Worm (Caenorhabditis elegans) whole organism, L4 larva: Measurements from ENCODE around the gene srh-183.

Source experiments
- D1046.2 ChIP-seq: fragments of 200-800 bp; sonication (Bioruptor generic); IDR thresholded peaks from 2 replicates; pipeline ENCODE4 v1.3.6; 2022; ENCODE audit warnings: missing genetic modification characterization, missing compliant biosample characterization
- F26F4.8 ChIP-seq: fragments of 200-800 bp; sonication (Bioruptor generic); conservative IDR thresholded peaks from 2 replicates; pipeline ENCODE4 v1.3.6; 2022; ENCODE audit warnings: missing genetic modification characterization, missing compliant biosample characterization
- T20F7.1 ChIP-seq: fragments of 200-800 bp; sonication (Bioruptor generic); optimal IDR thresholded peaks from 2 replicates; lab custom pipeline; 2018; ENCODE audit warnings: mild to moderate bottlenecking, missing genetic modification characterization, missing compliant biosample characterization
- Y48G9A.11 ChIP-seq: fragments of 200-800 bp; sonication (Bioruptor generic); IDR thresholded peaks from 2 replicates; pipeline ENCODE4 v1.3.6; 2022; ENCODE audit warnings: missing genetic modification reagents, missing genetic modification characterization, missing compliant biosample characterization
- Y5F2A.4 ChIP-seq: fragments of 200-800 bp; sonication (Bioruptor generic); optimal IDR thresholded peaks from 2 replicates; lab custom pipeline; 2018; ENCODE audit warnings: mild to moderate bottlenecking, missing genetic modification characterization, missing compliant biosample characterization
- Y75B8A.6 ChIP-seq: fragments of 200-800 bp; sonication (Bioruptor generic); IDR thresholded peaks from 2 replicates; pipeline ENCODE4 v1.3.6; 2022; ENCODE audit warnings: missing genetic modification reagents, missing genetic modification characterization, missing compliant biosample characterization
- aha-1 ChIP-seq: fragments of 150-350 bp; peaks from one replicate; lab custom pipeline; 2014; ENCODE audit warnings: missing biosample characterization, missing genetic modification characterization
- aly-2 ChIP-seq: sonication (generic microtip); optimal IDR thresholded peaks from 2 replicates; lab custom pipeline; 2018; ENCODE audit warnings: missing biosample characterization, missing genetic modification characterization
- arid-1 ChIP-seq: fragments of 200-800 bp; sonication (Bioruptor generic); conservative IDR thresholded peaks from 2 replicates; pipeline ENCODE4 v1.3.6; 2022; ENCODE audit warnings: missing genetic modification reagents, missing genetic modification characterization, missing compliant biosample characterization
- attf-4 ChIP-seq: sonication (generic microtip); optimal IDR thresholded peaks from 3 replicates; lab custom pipeline; 2017; ENCODE audit warnings: missing biosample characterization, missing genetic modification characterization
- ceh-28 ChIP-seq: fragments of 150-350 bp; optimal IDR thresholded peaks from 2 replicates; lab custom pipeline; 2014; ENCODE audit warnings: missing biosample characterization, missing genetic modification reagents, missing genetic modification characterization
- ceh-32 ChIP-seq: sonication (generic microtip); optimal IDR thresholded peaks from 2 replicates; lab custom pipeline; 2016; ENCODE audit warnings: mild to moderate bottlenecking, missing genetic modification characterization, missing compliant biosample characterization; ENCODE audit not compliant: poor library complexity
- ceh-44 ChIP-seq: fragments of 200-800 bp; sonication (Bioruptor generic); IDR thresholded peaks from 2 replicates; pipeline ENCODE4 v1.3.6; 2022; ENCODE audit warnings: missing genetic modification reagents, missing genetic modification characterization, missing compliant biosample characterization
- ceh-62 ChIP-seq: sonication (generic microtip); optimal IDR thresholded peaks from 2 replicates; lab custom pipeline; 2017; ENCODE audit warnings: missing biosample characterization, missing genetic modification characterization
- cey-2 ChIP-seq: sonication (generic microtip); optimal IDR thresholded peaks from 3 replicates; lab custom pipeline; 2017; ENCODE audit warnings: missing genetic modification characterization, mild to moderate bottlenecking, missing compliant biosample characterization, antibody characterized with exemption, borderline replicate concordance; ENCODE audit not compliant: insufficient read depth
- ctbp-1 ChIP-seq: fragments of 200-800 bp; sonication (Bioruptor generic); IDR thresholded peaks from 2 replicates; pipeline ENCODE4 v1.3.6; 2022; ENCODE audit warnings: missing genetic modification reagents, missing genetic modification characterization, missing compliant biosample characterization
- daf-12 ChIP-seq: fragments of 150-350 bp; optimal IDR thresholded peaks from 2 replicates; lab custom pipeline; 2014; ENCODE audit warnings: missing biosample characterization, missing genetic modification reagents, missing genetic modification characterization
- daf-16 ChIP-seq, 3 experiments: sonication (generic microtip); optimal IDR thresholded peaks; 2 replicates each; lab custom pipeline; 2016 to 2017; ENCODE audit warnings: missing genetic modification characterization in 3 of 3, missing genetic modification reagents in 3 of 3, mild to moderate bottlenecking in 2 of 3, missing compliant biosample characterization in 2 of 3, missing biosample characterization in 1 of 3, moderate library complexity in 1 of 3
- daf-8 ChIP-seq: fragments of 200-800 bp; sonication (Bioruptor generic); IDR thresholded peaks from 2 replicates; pipeline ENCODE4 v1.3.6; 2022; ENCODE audit warnings: missing genetic modification characterization, missing compliant biosample characterization
- dmd-8 ChIP-seq: fragments of 200-800 bp; sonication (Bioruptor generic); IDR thresholded peaks from 2 replicates; pipeline ENCODE4 v1.3.6; 2022; ENCODE audit warnings: missing genetic modification characterization, missing compliant biosample characterization
- dve-1 ChIP-seq: sonication (generic microtip); optimal IDR thresholded peaks from 2 replicates; lab custom pipeline; 2017; ENCODE audit warnings: antibody characterized with exemption, mild to moderate bottlenecking, missing genetic modification characterization, missing compliant biosample characterization; ENCODE audit not compliant: insufficient read depth
- egl-43 ChIP-seq: fragments of 200-800 bp; sonication (Bioruptor generic); IDR thresholded peaks from 2 replicates; pipeline ENCODE4 v1.3.6; 2022; ENCODE audit warnings: missing genetic modification reagents, missing genetic modification characterization, missing compliant biosample characterization
- fos-1 ChIP-seq: fragments of 150-350 bp; optimal IDR thresholded peaks from 2 replicates; lab custom pipeline; 2014; ENCODE audit warnings: missing biosample characterization, missing genetic modification characterization
- hlh-11 ChIP-seq: fragments of 200-800 bp; sonication (Bioruptor generic); optimal IDR thresholded peaks from 2 replicates; lab custom pipeline; 2018; ENCODE audit warnings: mild to moderate bottlenecking, missing genetic modification characterization, missing compliant biosample characterization
- hlh-30 ChIP-seq: sonication (generic microtip); optimal IDR thresholded peaks from 2 replicates; lab custom pipeline; 2017; ENCODE audit warnings: antibody characterized with exemption, mild to moderate bottlenecking, missing genetic modification characterization, missing compliant biosample characterization; ENCODE audit not compliant: insufficient read depth
- hmg-1.1 ChIP-seq: fragments of 200-800 bp; sonication (Bioruptor generic); IDR thresholded peaks from 2 replicates; pipeline ENCODE4 v1.3.6; 2022; ENCODE audit warnings: missing genetic modification reagents, missing genetic modification characterization, missing compliant biosample characterization
- jun-1 ChIP-seq: fragments of 150-350 bp; optimal IDR thresholded peaks from 2 replicates; lab custom pipeline; 2014; ENCODE audit warnings: missing biosample characterization, missing genetic modification reagents, missing genetic modification characterization
- lim-7 ChIP-seq: fragments of 200-800 bp; sonication (Bioruptor generic); IDR thresholded peaks from 2 replicates; pipeline ENCODE4 v1.3.6; 2022; ENCODE audit warnings: missing genetic modification characterization, missing compliant biosample characterization
- lin-15B ChIP-seq: fragments of 150-350 bp; sonication (generic microtip); optimal IDR thresholded peaks from 3 replicates; lab custom pipeline; 2014; ENCODE audit warnings: missing biosample characterization, missing genetic modification characterization
- lin-29 ChIP-seq: fragments of 200-800 bp; sonication (Bioruptor generic); IDR thresholded peaks from 2 replicates; pipeline ENCODE4 v1.3.6; 2022; ENCODE audit warnings: missing genetic modification reagents, missing genetic modification characterization, missing compliant biosample characterization
- mdl-1 ChIP-seq, 2 experiments: fragments of 150-350 bp in 1 of 2; sonication (generic microtip) in 1 of 2; optimal IDR thresholded peaks; 2 replicates each; lab custom pipeline; 2014 to 2017; ENCODE audit warnings: missing biosample characterization in 2 of 2, missing genetic modification characterization in 2 of 2
- mep-1 ChIP-seq: fragments of 150-350 bp; sonication (generic microtip); optimal IDR thresholded peaks from 3 replicates; lab custom pipeline; 2014; ENCODE audit warnings: missing biosample characterization, missing genetic modification characterization
- mxl-3 ChIP-seq: fragments of 200-800 bp; sonication (Bioruptor generic); optimal IDR thresholded peaks from 2 replicates; lab custom pipeline; 2018; ENCODE audit warnings: mild to moderate bottlenecking, missing genetic modification characterization, missing compliant biosample characterization
- nhr-25 ChIP-seq: sonication (generic microtip); optimal IDR thresholded peaks from 2 replicates; lab custom pipeline; 2017; ENCODE audit warnings: missing genetic modification characterization, mild to moderate bottlenecking, missing compliant biosample characterization, antibody characterized with exemption, moderate library complexity, borderline replicate concordance; ENCODE audit not compliant: insufficient read depth
- nhr-28 ChIP-seq: fragments of 150-350 bp; optimal IDR thresholded peaks from 2 replicates; lab custom pipeline; 2014; ENCODE audit warnings: missing biosample characterization, missing genetic modification characterization
- nhr-41 ChIP-seq: fragments of 200-800 bp; sonication (Bioruptor generic); IDR thresholded peaks from 2 replicates; pipeline ENCODE4 v1.3.6; 2022; ENCODE audit warnings: missing genetic modification reagents, missing genetic modification characterization, missing compliant biosample characterization
- nhr-6 ChIP-seq: fragments of 150-350 bp; optimal IDR thresholded peaks from 2 replicates; lab custom pipeline; 2014; ENCODE audit warnings: missing biosample characterization, missing genetic modification characterization
- php-3 ChIP-seq: fragments of 200-800 bp; sonication (Bioruptor generic); IDR thresholded peaks from 2 replicates; pipeline ENCODE4 v1.3.6; 2022; ENCODE audit warnings: missing genetic modification reagents, missing genetic modification characterization, missing compliant biosample characterization
- pqm-1 ChIP-seq: sonication (generic microtip); optimal IDR thresholded peaks from 2 replicates; lab custom pipeline; 2017; ENCODE audit warnings: missing biosample characterization, missing genetic modification characterization
- rbr-2 ChIP-seq: sonication (generic microtip); optimal IDR thresholded peaks from 2 replicates; lab custom pipeline; 2016; ENCODE audit warnings: missing genotype, missing genetic modification characterization, missing compliant biosample characterization
- sdz-12 ChIP-seq: fragments of 200-800 bp; sonication (Bioruptor generic); optimal IDR thresholded peaks from 2 replicates; lab custom pipeline; 2018; ENCODE audit warnings: mild to moderate bottlenecking, missing genetic modification characterization, missing compliant biosample characterization
- set-16 ChIP-seq: fragments of 200-800 bp; sonication (Bioruptor generic); IDR thresholded peaks from 2 replicates; pipeline ENCODE4 v1.3.6; 2022; ENCODE audit warnings: missing genetic modification reagents, missing genetic modification characterization, missing compliant biosample characterization
- skn-1 ChIP-seq: fragments of 150-350 bp; optimal IDR thresholded peaks from 2 replicates; lab custom pipeline; 2014; ENCODE audit warnings: missing biosample characterization, missing genetic modification characterization
- spr-1 ChIP-seq: sonication (generic microtip); optimal IDR thresholded peaks from 2 replicates; lab custom pipeline; 2016; ENCODE audit warnings: mild to moderate bottlenecking, missing genetic modification characterization, missing compliant biosample characterization
- unc-130 ChIP-seq: sonication (generic microtip); optimal IDR thresholded peaks from 2 replicates; lab custom pipeline; 2016; ENCODE audit warnings: missing genetic modification reagents, missing genetic modification characterization, missing compliant biosample characterization
- zip-11 ChIP-seq: fragments of 200-800 bp; sonication (Bioruptor generic); IDR thresholded peaks from 2 replicates; pipeline ENCODE4 v1.3.6; 2022; ENCODE audit warnings: missing genetic modification characterization, missing compliant biosample characterization
- ztf-7 ChIP-seq: fragments of 150-350 bp; optimal IDR thresholded peaks from 2 replicates; lab custom pipeline; 2014; ENCODE audit warnings: missing biosample characterization, missing genetic modification characterization

Gene srh-183

ce11 chrV:19986788-19987187 lies 8.7 kb upstream of the srh-183 start:
- TF ChIP-seq aly-2 (no peak), dve-1 (tag; lab: Kevin White, UChicago) (no peak), set-16 (GFP tag; lab: Robert Waterston, UW) (peak; percentile 33), Y75B8A.6 (no peak), dmd-8 (no peak), hlh-11 (no peak), nhr-6 (tag; lab: Kevin White, UChicago) (no peak), D1046.2 (GFP tag; lab: Robert Waterston, UW) (no peak), rbr-2 (tag; lab: Kevin White, UChicago) (no peak), egl-43 (GFP tag; lab: Robert Waterston, UW) (0 out of 2 replicates have a peak, but pooled peaks have one; percentile 18), Y48G9A.11 (GFP tag; lab: Robert Waterston, UW) (no peak), ceh-28 (tag; lab: Kevin White, UChicago) (no peak), nhr-25 (no peak), ctbp-1 (GFP tag; lab: Robert Waterston, UW) (no peak), arid-1 (GFP tag; lab: Robert Waterston, UW) (no peak)

ce11 chrV:19986213-19986612 lies 8.1 kb upstream of the srh-183 start, which contains the start of gene clec-260:
clec-260 (minus strand) TSS chrV:19986313.
- TF ChIP-seq sdz-12, result no peak
- peak; percentile 42 for TF ChIP-seq aha-1 (tag; lab: Kevin White, UChicago)
- TF ChIP-seq ztf-7, result no peak

ce11 chrV:19981832-19982462 lies 3.8 kb upstream of the srh-183 start, which contains the start of gene Y60A3A.24:
Y60A3A.24 (minus strand) TSS chrV:19981882.
- TF ChIP-seq T20F7.1 (GFP tag; lab: Kevin White, UChicago) (no peak), fos-1 (tag; lab: Kevin White, UChicago) (no peak), php-3 (GFP tag; lab: Robert Waterston, UW) (peak; percentile 90; the same call in 1 of the 2 replicates), daf-16 (GFP tag; optimal IDR thresholded peaks at IDR 0.05; lab: Kevin White, UChicago) (no peak), daf-16 (tag; optimal IDR thresholded peaks at IDR 0.05; lab: Kevin White, UChicago) (peak; percentile 68), nhr-6 (tag; lab: Kevin White, UChicago) (no peak), aly-2 (no peak), unc-130 (GFP tag; lab: Kevin White, UChicago) (no peak), F26F4.8 (GFP tag; lab: Robert Waterston, UW) (no peak), nhr-41 (no peak), ctbp-1 (GFP tag; lab: Robert Waterston, UW) (no peak), lin-15B (tag; lab: Kevin White, UChicago) (no peak), jun-1 (no peak), Y5F2A.4 (GFP tag; lab: Kevin White, UChicago) (no peak), cey-2 (tag; lab: Kevin White, UChicago) (no peak), ceh-32 (tag; lab: Kevin White, UChicago) (no peak), nhr-25 (no peak), ceh-62 (tag; lab: Kevin White, UChicago) (no peak), ceh-44 (no peak), hmg-1.1 (GFP tag; lab: Robert Waterston, UW) (no peak), aha-1 (tag; lab: Kevin White, UChicago) (peak; percentile 61), mxl-3 (no peak), zip-11 (GFP tag; lab: Robert Waterston, UW) (no peak), spr-1 (no peak), mep-1 (tag; lab: Kevin White, UChicago) (no peak), pqm-1 (tag; lab: Kevin White, UChicago) (peak; percentile 87), lim-7 (GFP tag; lab: Robert Waterston, UW) (no peak), nhr-28 (tag; lab: Kevin White, UChicago) (peak; percentile 82), daf-8 (GFP tag; lab: Robert Waterston, UW) (no peak), Y48G9A.11 (GFP tag; lab: Robert Waterston, UW) (no peak), lin-29 (GFP tag; lab: Robert Waterston, UW) (no peak), hlh-30 (no peak), attf-4 (tag; lab: Kevin White, UChicago) (no peak), daf-12 (tag; lab: Kevin White, UChicago) (no peak), mdl-1 (tag; optimal IDR thresholded peaks at IDR 0.05; lab: Kevin White, UChicago) (no peak), skn-1 (tag; lab: Kevin White, UChicago) (no peak)
